Fruit fly (Drosophila melanogaster) whole organism, embryonic: ENCODE measurements around the gene UbcE2H.
A peak's percentile ranks its signal among the peaks of the same experiment; 100 is the strongest.

Experiments
- Aef1 ChIP-seq: fragments of 200-800 bp; sonication (Bioruptor generic); IDR thresholded peaks from 3 replicates; pipeline ENCODE4 v1.3.6; 2022; ENCODE audit warnings: missing biosample characterization, missing genetic modification characterization
- Antp ChIP-seq: fragments of 200-800 bp; sonication (Bioruptor generic); optimal IDR thresholded peaks from 3 replicates; lab custom pipeline; 2016; ENCODE audit warnings: missing biosample characterization, missing genetic modification characterization
- Asciz ChIP-seq: fragments of 200-800 bp; sonication (Bioruptor generic); optimal IDR thresholded peaks from 2 replicates; lab custom pipeline; 2017; ENCODE audit warnings: missing biosample characterization, mild to moderate bottlenecking, missing genetic modification characterization, missing genetic modification reagents
- C15 ChIP-seq: fragments of 200-800 bp; sonication (Bioruptor generic); IDR thresholded peaks from 3 replicates; pipeline ENCODE4 v1.3.6; 2022; ENCODE audit warnings: missing biosample characterization, missing genetic modification characterization
- CG11247 ChIP-seq: fragments of 200-800 bp; sonication (Bioruptor generic); IDR thresholded peaks from 2 replicates; pipeline ENCODE4 v1.3.6; 2022; ENCODE audit warnings: missing biosample characterization, missing genetic modification characterization
- CG12744 ChIP-seq: fragments of 200-800 bp; sonication (Bioruptor generic); optimal IDR thresholded peaks from 2 replicates; lab custom pipeline; 2016; ENCODE audit warnings: missing biosample characterization, missing genetic modification characterization
- CG15269 ChIP-seq: fragments of 200-800 bp; sonication (Bioruptor generic); optimal IDR thresholded peaks from 2 replicates; lab custom pipeline; 2018; ENCODE audit warnings: missing biosample characterization, mild to moderate bottlenecking, missing genetic modification characterization, moderate library complexity
- CG15479 ChIP-seq: fragments of 200-800 bp; sonication (Bioruptor generic); optimal IDR thresholded peaks from 3 replicates; lab custom pipeline; 2019; ENCODE audit warnings: missing biosample characterization, mild to moderate bottlenecking, missing genetic modification characterization, moderate library complexity
- CG15601 ChIP-seq: fragments of 200-800 bp; sonication (Bioruptor generic); optimal IDR thresholded peaks from 3 replicates; lab custom pipeline; 2019; ENCODE audit warnings: missing biosample characterization, mild to moderate bottlenecking, missing genetic modification characterization, moderate library complexity
- CG16813 ChIP-seq: fragments of 200-800 bp; sonication (Bioruptor generic); IDR thresholded peaks from 3 replicates; pipeline ENCODE4 v1.3.6; 2022; ENCODE audit warnings: missing biosample characterization, missing genetic modification characterization; ENCODE audit not compliant: partially characterized antibody
- CG17612 ChIP-seq: fragments of 200-800 bp; sonication (Bioruptor generic); IDR thresholded peaks from 2 replicates; pipeline ENCODE4 v1.3.6; 2022; ENCODE audit warnings: missing biosample characterization, missing genetic modification characterization
- CG2889 ChIP-seq: fragments of 200-800 bp; sonication (Bioruptor generic); IDR thresholded peaks from 3 replicates; pipeline ENCODE4 v1.3.6; 2022; ENCODE audit warnings: missing biosample characterization, missing genetic modification characterization
- CG3281 ChIP-seq: fragments of 200-800 bp; sonication (Bioruptor generic); optimal IDR thresholded peaks from 3 replicates; lab custom pipeline; 2017; ENCODE audit warnings: missing biosample characterization, mild to moderate bottlenecking, missing genetic modification characterization
- CG5245 ChIP-seq: fragments of 200-800 bp; sonication (Bioruptor generic); optimal IDR thresholded peaks from 3 replicates; lab custom pipeline; 2016; ENCODE audit warnings: missing biosample characterization, missing genetic modification characterization
- CG6813 ChIP-seq: fragments of 200-800 bp; sonication (Bioruptor generic); optimal IDR thresholded peaks from 2 replicates; lab custom pipeline; 2017; ENCODE audit warnings: missing biosample characterization, missing genetic modification characterization, mild to moderate bottlenecking, moderate library complexity, missing genetic modification reagents
- CG8359 ChIP-seq: fragments of 200-800 bp; sonication (Bioruptor generic); optimal IDR thresholded peaks from 2 replicates; lab custom pipeline; 2017; ENCODE audit warnings: missing biosample characterization, mild to moderate bottlenecking, missing genetic modification characterization, borderline replicate concordance
- CoRest ChIP-seq: fragments of 200-800 bp; sonication (Bioruptor generic); optimal IDR thresholded peaks from 3 replicates; lab custom pipeline; 2018; ENCODE audit warnings: missing biosample characterization, mild to moderate bottlenecking, missing genetic modification characterization, moderate library complexity
- D19B ChIP-seq: fragments of 200-800 bp; sonication (Bioruptor generic); optimal IDR thresholded peaks from 2 replicates; lab custom pipeline; 2017; ENCODE audit warnings: missing biosample characterization, mild to moderate bottlenecking, missing genetic modification characterization
- Drgx ChIP-seq: fragments of 200-800 bp; sonication (Bioruptor generic); IDR thresholded peaks from 2 replicates; pipeline ENCODE4 v1.3.6; 2022; ENCODE audit warnings: missing biosample characterization, missing genetic modification characterization
- ERR ChIP-seq: fragments of 200-800 bp; sonication (Bioruptor generic); optimal IDR thresholded peaks from 2 replicates; lab custom pipeline; 2016; ENCODE audit warnings: missing biosample characterization, missing genetic modification characterization
- Ets97D ChIP-seq: fragments of 200-800 bp; sonication (Bioruptor generic); optimal IDR thresholded peaks from 3 replicates; lab custom pipeline; 2016; ENCODE audit warnings: missing biosample characterization, missing genetic modification characterization
- Fer3 ChIP-seq: fragments of 200-800 bp; sonication (Bioruptor generic); optimal IDR thresholded peaks from 2 replicates; lab custom pipeline; 2018; ENCODE audit warnings: missing biosample characterization, mild to moderate bottlenecking, missing genetic modification characterization, moderate library complexity
- Hmx ChIP-seq: fragments of 200-800 bp; sonication (Bioruptor generic); optimal IDR thresholded peaks from 2 replicates; lab custom pipeline; 2016; ENCODE audit warnings: missing biosample characterization, missing genetic modification characterization
- Hr3 ChIP-seq: fragments of 200-800 bp; sonication (Bioruptor generic); optimal IDR thresholded peaks from 3 replicates; lab custom pipeline; 2016; ENCODE audit warnings: missing biosample characterization, missing genetic modification characterization
- MTF-1 ChIP-seq: fragments of 200-800 bp; sonication (Bioruptor generic); optimal IDR thresholded peaks from 2 replicates; lab custom pipeline; 2018; ENCODE audit warnings: missing biosample characterization, mild to moderate bottlenecking, missing genetic modification characterization, borderline replicate concordance
- NFAT ChIP-seq: fragments of 200-800 bp; sonication (Bioruptor generic); IDR thresholded peaks from 2 replicates; pipeline ENCODE4 v1.3.6; 2022; ENCODE audit warnings: missing biosample characterization, missing genetic modification characterization
- Poxn ChIP-seq: fragments of 200-800 bp; sonication (Bioruptor generic); IDR thresholded peaks from 2 replicates; pipeline ENCODE4 v1.3.6; 2022; ENCODE audit warnings: missing biosample characterization, missing genetic modification characterization
- Rx ChIP-seq: fragments of 200-800 bp; sonication (Bioruptor generic); IDR thresholded peaks from 2 replicates; pipeline ENCODE4 v1.3.6; 2022; ENCODE audit warnings: missing biosample characterization, missing genetic modification characterization
- Side ChIP-seq: fragments of 200-800 bp; sonication (Bioruptor generic); optimal IDR thresholded peaks from 2 replicates; lab custom pipeline; 2016; ENCODE audit warnings: missing biosample characterization, missing genetic modification characterization
- Sry-δ ChIP-seq: fragments of 200-800 bp; sonication (Bioruptor generic); optimal IDR thresholded peaks from 2 replicates; lab custom pipeline; 2016; ENCODE audit warnings: missing biosample characterization, missing genetic modification characterization
- TFAM ChIP-seq: fragments of 200-800 bp; sonication (Bioruptor generic); optimal IDR thresholded peaks from 2 replicates; lab custom pipeline; 2017; ENCODE audit warnings: missing biosample characterization, missing genetic modification characterization, inconsistent platforms
- abd-A ChIP-seq: fragments of 200-800 bp; sonication (Bioruptor generic); optimal IDR thresholded peaks from 3 replicates; lab custom pipeline; 2019; ENCODE audit warnings: missing biosample characterization, mild to moderate bottlenecking, missing genetic modification characterization, moderate library complexity
- aop ChIP-seq: fragments of 200-800 bp; sonication (Bioruptor generic); IDR thresholded peaks from 2 replicates; pipeline ENCODE4 v1.3.6; 2022; ENCODE audit warnings: missing biosample characterization, missing genetic modification characterization
- caup ChIP-seq: fragments of 200-800 bp; sonication (Bioruptor generic); optimal IDR thresholded peaks from 3 replicates; lab custom pipeline; 2017; ENCODE audit warnings: missing biosample characterization, mild to moderate bottlenecking, missing genetic modification characterization, moderate library complexity; ENCODE audit not compliant: severe bottlenecking
- disco-r ChIP-seq: fragments of 200-800 bp; sonication (Bioruptor generic); optimal IDR thresholded peaks from 2 replicates; lab custom pipeline; 2016; ENCODE audit warnings: missing biosample characterization, missing genetic modification characterization
- fu2 ChIP-seq: fragments of 200-800 bp; sonication (Bioruptor generic); optimal IDR thresholded peaks from 2 replicates; lab custom pipeline; 2016; ENCODE audit warnings: missing biosample characterization, missing genetic modification characterization
- hbn ChIP-seq: fragments of 200-800 bp; sonication (Bioruptor generic); IDR thresholded peaks from 2 replicates; pipeline ENCODE4 v1.3.6; 2022; ENCODE audit warnings: missing biosample characterization, missing genetic modification characterization; ENCODE audit not compliant: partially characterized antibody
- her ChIP-seq: fragments of 200-800 bp; sonication (Bioruptor generic); optimal IDR thresholded peaks from 2 replicates; lab custom pipeline; 2016; ENCODE audit warnings: missing biosample characterization, missing genetic modification characterization
- hth ChIP-seq: fragments of >200 bp; optimal IDR thresholded peaks from 2 replicates; lab custom pipeline; 2017; ENCODE audit warnings: inconsistent platforms
- ind ChIP-seq: fragments of 200-800 bp; sonication (Bioruptor generic); optimal IDR thresholded peaks from 3 replicates; lab custom pipeline; 2016; ENCODE audit warnings: missing biosample characterization, missing genetic modification characterization
- lov ChIP-seq, 2 experiments: fragments of 200-800 bp in 1 of 2; fragments of >200 bp in 1 of 2; sonication (Bioruptor generic) in 1 of 2; IDR thresholded peaks in 1 of 2; optimal IDR thresholded peaks in 1 of 2; 2 replicates in 1 of 2; 3 replicates in 1 of 2; pipeline versions ENCODE4 v1.3.6 to Lab custom; 2017 to 2022; ENCODE audit warnings: missing biosample characterization in 1 of 2, missing genetic modification characterization in 1 of 2
- nerfin-1 ChIP-seq: fragments of 200-800 bp; sonication (Bioruptor generic); optimal IDR thresholded peaks from 3 replicates; lab custom pipeline; 2019; ENCODE audit warnings: missing biosample characterization, mild to moderate bottlenecking, missing genetic modification characterization, moderate library complexity
- pho ChIP-seq: fragments of 200-800 bp; sonication (Bioruptor generic); optimal IDR thresholded peaks from 2 replicates; lab custom pipeline; 2016; ENCODE audit warnings: missing biosample characterization, missing genetic modification characterization
- pita ChIP-seq: fragments of 200-800 bp; sonication (Bioruptor generic); optimal IDR thresholded peaks from 2 replicates; lab custom pipeline; 2017; ENCODE audit warnings: missing biosample characterization, mild to moderate bottlenecking, missing genetic modification characterization
- row ChIP-seq: fragments of 200-800 bp; sonication (Bioruptor generic); IDR thresholded peaks from 3 replicates; pipeline ENCODE4 v1.3.6; 2022; ENCODE audit warnings: missing biosample characterization, missing genetic modification characterization
- sd ChIP-seq: fragments of 200-800 bp; sonication (Bioruptor generic); optimal IDR thresholded peaks from 3 replicates; lab custom pipeline; 2018; ENCODE audit warnings: missing biosample characterization, mild to moderate bottlenecking, missing genetic modification characterization, moderate library complexity
- sens-2 ChIP-seq: fragments of 200-800 bp; sonication (Bioruptor generic); IDR thresholded peaks from 2 replicates; pipeline ENCODE4 v1.3.6; 2022; ENCODE audit warnings: missing biosample characterization, missing genetic modification characterization
- so ChIP-seq: fragments of 200-800 bp; sonication (Bioruptor generic); IDR thresholded peaks from 3 replicates; pipeline ENCODE4 v1.3.6; 2022; ENCODE audit warnings: missing biosample characterization, missing genetic modification characterization
- tap ChIP-seq: fragments of 200-800 bp; optimal IDR thresholded peaks from 3 replicates; lab custom pipeline; 2019; ENCODE audit warnings: missing biosample characterization, mild to moderate bottlenecking, missing genetic modification characterization, moderate library complexity
- tx ChIP-seq: fragments of 200-800 bp; sonication (Bioruptor generic); optimal IDR thresholded peaks from 2 replicates; lab custom pipeline; 2016; ENCODE audit warnings: missing biosample characterization, missing genetic modification characterization

UbcE2H gene

dm6 chrX:8115717-8116311 lies 21.9 kb upstream of the UbcE2H start, which contains the start of gene Gclc (continued):
- TF ChIP-seq tx = no peak
- TF ChIP-seq CG2889 (GFP tag; lab: Robert Waterston, UW) = no peak
- TF ChIP-seq lov (optimal IDR thresholded peaks at IDR 0.05; lab: Kevin White, UChicago) = no peak
- TF ChIP-seq lov (GFP tag; IDR thresholded peaks at IDR 0.05; lab: Robert Waterston, UW) = no peak
- TF ChIP-seq Rx (GFP tag; lab: Robert Waterston, UW) = no peak
- no peak for TF ChIP-seq Antp
- peak; percentile 29; the same call in 1 of the 3 replicates for TF ChIP-seq CG16813 (GFP tag; lab: Robert Waterston, UW)
- TF ChIP-seq aop (GFP tag; lab: Robert Waterston, UW) = no peak
- no peak for TF ChIP-seq CG8359
- no peak for TF ChIP-seq nerfin-1 (tag; lab: Kevin White, UChicago)
- TF ChIP-seq MTF-1 (GFP tag; lab: Kevin White, UChicago) = no peak
- peak; percentile 28 for TF ChIP-seq Sry-δ (GFP tag; lab: Kevin White, UChicago)
- no peak for TF ChIP-seq CG15269
- TF ChIP-seq Ets97D (GFP tag; lab: Kevin White, UChicago) = peak; percentile 36
- no peak for TF ChIP-seq Hmx (GFP tag; lab: Kevin White, UChicago)
- no peak for TF ChIP-seq Aef1
- no peak for TF ChIP-seq CG12744 (GFP tag; lab: Kevin White, UChicago)
- TF ChIP-seq CoRest (tag; lab: Kevin White, UChicago) = no peak
- no peak for TF ChIP-seq pita (GFP tag; lab: Kevin White, UChicago)
- no peak for TF ChIP-seq ind (GFP tag; lab: Kevin White, UChicago)
- TF ChIP-seq so (GFP tag; lab: Robert Waterston, UW) = no peak
- TF ChIP-seq her (GFP tag; lab: Kevin White, UChicago) = no peak
- no peak for TF ChIP-seq CG11247 (GFP tag; lab: Robert Waterston, UW)
- no peak for TF ChIP-seq disco-r (GFP tag; lab: Kevin White, UChicago)
- no peak for TF ChIP-seq Asciz (GFP tag; lab: Kevin White, UChicago)
- no peak for TF ChIP-seq hbn (GFP tag; lab: Robert Waterston, UW)
- TF ChIP-seq CG5245 (GFP tag; lab: Kevin White, UChicago) = no peak
- TF ChIP-seq row (GFP tag; lab: Robert Waterston, UW) = peak; percentile 25; the same call in 1 of the 3 replicates
- TF ChIP-seq hth (lab: Kevin White, UChicago) = no peak
- no peak for TF ChIP-seq Side (GFP tag; lab: Kevin White, UChicago)
- TF ChIP-seq ERR (GFP tag; lab: Kevin White, UChicago) = no peak
- TF ChIP-seq CG15479 (GFP tag; lab: Kevin White, UChicago) = no peak
- TF ChIP-seq tap (tag; lab: Kevin White, UChicago) = no peak
- peak; percentile 7 for TF ChIP-seq sd
- TF ChIP-seq sens-2 (GFP tag; lab: Robert Waterston, UW) = no peak
- TF ChIP-seq CG3281 (GFP tag; lab: Kevin White, UChicago) = peak; percentile 11
- no peak for TF ChIP-seq CG17612 (GFP tag; lab: Robert Waterston, UW)
- TF ChIP-seq NFAT (GFP tag; lab: Robert Waterston, UW) = 0 out of 2 replicates have a peak, but pooled peaks have one; percentile 23
- no peak for TF ChIP-seq Drgx (GFP tag; lab: Robert Waterston, UW)
- TF ChIP-seq CG6813 = peak; percentile 19
- TF ChIP-seq C15 (GFP tag; lab: Robert Waterston, UW) = no peak
- no peak for TF ChIP-seq pho (GFP tag; lab: Kevin White, UChicago)
- no peak for TF ChIP-seq TFAM
- TF ChIP-seq abd-A (tag; lab: Kevin White, UChicago) = no peak
- TF ChIP-seq Poxn (GFP tag; lab: Robert Waterston, UW) = no peak
- no peak for TF ChIP-seq caup (GFP tag; lab: Kevin White, UChicago)
- TF ChIP-seq fu2 (GFP tag; lab: Kevin White, UChicago) = no peak
- TF ChIP-seq Fer3 (tag; lab: Kevin White, UChicago) = no peak
- no peak for TF ChIP-seq CG15601
- TF ChIP-seq D19B (GFP tag; lab: Kevin White, UChicago) = peak; percentile 3
- no peak for TF ChIP-seq Hr3 (GFP tag; lab: Kevin White, UChicago)
